Fruit fly (Drosophila melanogaster): ENCODE measurements around the gene be.
A peak's percentile ranks its signal among the peaks of the same experiment; 100 is the strongest.

be gene

DNA sequence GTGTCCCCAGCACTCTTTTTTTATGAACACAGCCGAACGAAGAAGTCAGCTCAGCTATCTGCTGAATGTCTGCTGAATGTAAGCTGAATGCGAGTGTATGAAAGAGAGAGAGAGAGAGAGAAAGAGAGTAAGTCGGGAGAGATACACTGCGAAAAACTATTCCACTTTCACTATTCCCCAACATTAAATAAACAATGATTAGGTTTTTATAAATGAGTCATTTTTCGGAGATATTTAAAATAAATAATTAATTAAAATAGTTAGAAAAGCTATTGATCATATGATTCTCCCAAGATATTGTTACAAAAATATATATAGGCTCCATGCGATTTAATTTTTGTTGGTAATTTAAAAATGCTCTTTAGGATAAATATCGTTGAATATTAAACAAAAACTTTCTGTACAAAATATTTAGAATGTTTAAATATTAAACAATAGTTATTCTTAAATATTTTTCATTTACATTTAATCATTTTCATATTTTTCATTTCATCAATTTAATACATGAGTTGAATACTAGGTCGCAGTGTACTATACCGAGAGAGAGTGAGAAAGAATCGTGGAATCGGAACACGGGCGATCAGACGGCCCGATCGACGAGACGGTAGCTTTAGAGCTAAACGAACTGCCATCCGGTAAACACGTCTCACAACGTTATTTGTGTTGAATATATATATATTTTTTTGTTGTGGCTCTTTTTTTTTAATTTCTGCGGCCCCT is at the start of gene be:
Gene be, plus strand, starts transcription at position 611 of the 720 bp plus-strand sequence.
- TF ChIP-seq fru (GFP tag; optimal IDR thresholded peaks at IDR 0.05) (no peak), CG32264 (GFP tag; optimal IDR thresholded peaks at IDR 0.05) (no peak), ey (GFP tag; optimal IDR thresholded peaks at IDR 0.05) (no peak), psq (GFP tag; optimal IDR thresholded peaks at IDR 0.05) (peak; percentile 78), OdsH (GFP tag; optimal IDR thresholded peaks at IDR 0.05) (peak; percentile 75), lola (GFP tag; optimal IDR thresholded peaks at IDR 0.05) (no peak), Vsx2 (GFP tag; optimal IDR thresholded peaks at IDR 0.05; ENCODE audit: partially characterized antibody) (peak; percentile 57), pan (optimal IDR thresholded peaks at IDR 0.05) (no peak), dl (GFP tag; optimal IDR thresholded peaks at IDR 0.05; ENCODE audit: insufficient read depth in 1 of 2, partially characterized antibody in 2 of 2) (no peak), h (GFP tag; optimal IDR thresholded peaks at IDR 0.05) (peak; percentile 22), dmrt93B (GFP tag; optimal IDR thresholded peaks at IDR 0.05) (peak; percentile 39), usp (GFP tag; optimal IDR thresholded peaks at IDR 0.05) (no peak), tai (GFP tag; optimal IDR thresholded peaks at IDR 0.05) (no peak), Dif (GFP tag; optimal IDR thresholded peaks at IDR 0.05; ENCODE audit: partially characterized antibody) (peak; percentile 71), CG9705 (GFP tag; optimal IDR thresholded peaks at IDR 0.05) (no peak), woc (GFP tag; optimal IDR thresholded peaks at IDR 0.05) (no peak), Hr83 (GFP tag; optimal IDR thresholded peaks at IDR 0.05; ENCODE audit: poor library complexity, severe bottlenecking) (peak; percentile 54), foxo (GFP tag; optimal IDR thresholded peaks at IDR 0.05) (peak in 1 of 2 experiments; percentile 68), Rel (GFP tag; optimal IDR thresholded peaks at IDR 0.05) (no peak), Rel (tag; optimal IDR thresholded peaks at IDR 0.05) (no peak), N (GFP tag; optimal IDR thresholded peaks at IDR 0.05) (no peak), CrebA (GFP tag; optimal IDR thresholded peaks at IDR 0.05; ENCODE audit: borderline replicate concordance) (peak; percentile 23), Hr78 (GFP tag; optimal IDR thresholded peaks at IDR 0.05) (no peak), Myc (optimal IDR thresholded peaks at IDR 0.05) (no peak), Dfd (GFP tag; optimal IDR thresholded peaks at IDR 0.05) (no peak), Sp1 (GFP tag; optimal IDR thresholded peaks at IDR 0.05) (peak; percentile 89), Jra (GFP tag; optimal IDR thresholded peaks at IDR 0.05) (peak; percentile 19), Mio (GFP tag; optimal IDR thresholded peaks at IDR 0.05) (no peak), sage (GFP tag; optimal IDR thresholded peaks at IDR 0.05) (no peak), sv (GFP tag; optimal IDR thresholded peaks at IDR 0.05) (no peak), brk (GFP tag; optimal IDR thresholded peaks at IDR 0.05) (peak; percentile 51), GATAd (GFP tag; optimal IDR thresholded peaks at IDR 0.05) (no peak), dsf (GFP tag; optimal IDR thresholded peaks at IDR 0.05; ENCODE audit: borderline replicate concordance) (no peak), Abd-B (GFP tag; optimal IDR thresholded peaks at IDR 0.05) (no peak), rgr (GFP tag; optimal IDR thresholded peaks at IDR 0.05) (peak; percentile 6), jim (GFP tag; optimal IDR thresholded peaks at IDR 0.05) (peak; percentile 90), Hnf4 (GFP tag; optimal IDR thresholded peaks at IDR 0.05) (peak; percentile 63), HLH106 (tag; optimal IDR thresholded peaks at IDR 0.05) (peak; percentile 86), br (GFP tag; optimal IDR thresholded peaks at IDR 0.05) (no peak)

DNA sequence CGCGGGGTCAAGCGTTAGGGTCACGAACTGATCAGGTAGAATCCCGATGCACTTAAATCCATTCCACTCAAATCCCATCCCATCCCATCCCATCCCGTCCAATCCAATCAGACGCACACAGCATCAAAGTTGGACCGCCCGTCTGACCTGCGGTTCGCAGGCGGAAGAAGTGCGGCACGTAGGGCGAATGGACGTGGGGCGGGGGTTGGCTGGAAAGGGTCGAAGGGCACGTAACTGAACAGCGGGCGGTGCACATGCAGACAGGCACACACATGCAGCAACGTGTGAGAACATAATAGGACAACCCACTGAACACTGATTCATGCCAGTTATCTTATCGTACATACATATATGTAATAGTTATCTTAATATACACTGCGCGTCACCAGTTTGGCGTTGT is 4.8 kb upstream of the be start:
- TF ChIP-seq CrebA (GFP tag; optimal IDR thresholded peaks at IDR 0.05; ENCODE audit: borderline replicate concordance): no peak
- TF ChIP-seq dl (GFP tag; optimal IDR thresholded peaks at IDR 0.05; ENCODE audit: insufficient read depth in 1 of 2, partially characterized antibody in 2 of 2): no peak
- no peak for TF ChIP-seq ey (GFP tag; optimal IDR thresholded peaks at IDR 0.05)
- no peak for TF ChIP-seq Jra (GFP tag; optimal IDR thresholded peaks at IDR 0.05)
- no peak for TF ChIP-seq dmrt93B (GFP tag; optimal IDR thresholded peaks at IDR 0.05)
- no peak for TF ChIP-seq lola (GFP tag; optimal IDR thresholded peaks at IDR 0.05)
- no peak for TF ChIP-seq h (GFP tag; optimal IDR thresholded peaks at IDR 0.05)
- no peak for TF ChIP-seq Vsx2 (GFP tag; optimal IDR thresholded peaks at IDR 0.05; ENCODE audit: partially characterized antibody)
- no peak for TF ChIP-seq woc (GFP tag; optimal IDR thresholded peaks at IDR 0.05)
- no peak for TF ChIP-seq CG32264 (GFP tag; optimal IDR thresholded peaks at IDR 0.05)
- TF ChIP-seq sage (GFP tag; optimal IDR thresholded peaks at IDR 0.05): no peak
- no peak for TF ChIP-seq fru (GFP tag; optimal IDR thresholded peaks at IDR 0.05)
- TF ChIP-seq Hr78 (GFP tag; optimal IDR thresholded peaks at IDR 0.05): no peak
- no peak for TF ChIP-seq tai (GFP tag; optimal IDR thresholded peaks at IDR 0.05)
- no peak for TF ChIP-seq Dif (GFP tag; optimal IDR thresholded peaks at IDR 0.05; ENCODE audit: partially characterized antibody)
- no peak for TF ChIP-seq br (GFP tag; optimal IDR thresholded peaks at IDR 0.05)
- no peak for TF ChIP-seq Dfd (GFP tag; optimal IDR thresholded peaks at IDR 0.05)
- TF ChIP-seq Mio (GFP tag; optimal IDR thresholded peaks at IDR 0.05): no peak
- TF ChIP-seq Myc (optimal IDR thresholded peaks at IDR 0.05): no peak
